Fruit fly (Drosophila melanogaster) whole organism, embryonic: ENCODE measurements around the gene CatB.
A peak's percentile ranks its signal among the peaks of the same experiment; 100 is the strongest.

Source experiments
- BtbVII ChIP-seq: fragments of 200-800 bp; sonication (Bioruptor generic); optimal IDR thresholded peaks from 3 replicates; lab custom pipeline; 2017; ENCODE audit warnings: missing biosample characterization, mild to moderate bottlenecking, missing genetic modification characterization
- CG10209 ChIP-seq: fragments of 200-800 bp; sonication (Bioruptor generic); optimal IDR thresholded peaks from 3 replicates; lab custom pipeline; 2017; ENCODE audit warnings: missing biosample characterization, mild to moderate bottlenecking, missing genetic modification characterization, missing genetic modification reagents
- CG10366 ChIP-seq: fragments of 200-800 bp; sonication (Bioruptor generic); IDR thresholded peaks from 2 replicates; pipeline ENCODE4 v1.3.6; 2022; ENCODE audit warnings: missing biosample characterization, missing genetic modification characterization
- CG10431 ChIP-seq: fragments of 200-800 bp; sonication (Bioruptor generic); optimal IDR thresholded peaks from 3 replicates; lab custom pipeline; 2018; ENCODE audit warnings: missing biosample characterization, mild to moderate bottlenecking, missing genetic modification characterization
- CG10979 ChIP-seq: fragments of 200-800 bp; sonication (Bioruptor generic); optimal IDR thresholded peaks from 2 replicates; lab custom pipeline; 2018; ENCODE audit warnings: missing biosample characterization, mild to moderate bottlenecking, missing genetic modification characterization, moderate library complexity
- CG11398 ChIP-seq: fragments of 200-800 bp; sonication (Bioruptor generic); optimal IDR thresholded peaks from 2 replicates; lab custom pipeline; 2016; ENCODE audit warnings: missing biosample characterization, missing genetic modification characterization
- CG12104 ChIP-seq: fragments of 200-800 bp; sonication (Bioruptor generic); optimal IDR thresholded peaks from 3 replicates; lab custom pipeline; 2016; ENCODE audit warnings: missing biosample characterization, missing genetic modification characterization
- CG13287 ChIP-seq: fragments of 200-800 bp; sonication (Bioruptor generic); IDR thresholded peaks from 2 replicates; pipeline ENCODE4 v1.3.6; 2022; ENCODE audit warnings: missing biosample characterization, missing genetic modification characterization; ENCODE audit not compliant: partially characterized antibody
- CG13296 ChIP-seq: fragments of 200-800 bp; sonication (Bioruptor generic); optimal IDR thresholded peaks from 3 replicates; lab custom pipeline; 2018; ENCODE audit warnings: missing biosample characterization, mild to moderate bottlenecking, missing genetic modification characterization
- CG14441 ChIP-seq: fragments of 200-800 bp; sonication (Bioruptor generic); IDR thresholded peaks from 2 replicates; pipeline ENCODE4 v1.3.6; 2022; ENCODE audit warnings: missing biosample characterization, missing genetic modification characterization
- CG14860 ChIP-seq: fragments of 200-800 bp; sonication (Bioruptor generic); IDR thresholded peaks from 3 replicates; pipeline ENCODE4 v1.3.6; 2022; ENCODE audit warnings: missing biosample characterization, missing genetic modification characterization; ENCODE audit not compliant: partially characterized antibody
- CG15269 ChIP-seq: fragments of 200-800 bp; sonication (Bioruptor generic); optimal IDR thresholded peaks from 2 replicates; lab custom pipeline; 2018; ENCODE audit warnings: missing biosample characterization, mild to moderate bottlenecking, missing genetic modification characterization, moderate library complexity
- CG2120 ChIP-seq: fragments of 200-800 bp; sonication (Bioruptor generic); optimal IDR thresholded peaks from 3 replicates; lab custom pipeline; 2016; ENCODE audit warnings: missing biosample characterization, missing genetic modification characterization
- CG2129 ChIP-seq: fragments of 200-800 bp; sonication (Bioruptor generic); IDR thresholded peaks from 2 replicates; pipeline ENCODE4 v1.3.6; 2022; ENCODE audit warnings: missing biosample characterization, missing genetic modification characterization; ENCODE audit not compliant: partially characterized antibody
- CG2875 ChIP-seq: fragments of 200-800 bp; sonication (Bioruptor generic); optimal IDR thresholded peaks from 2 replicates; lab custom pipeline; 2017; ENCODE audit warnings: missing biosample characterization, mild to moderate bottlenecking, missing genetic modification characterization, missing genetic modification reagents
- CG2889 ChIP-seq: fragments of 200-800 bp; sonication (Bioruptor generic); IDR thresholded peaks from 3 replicates; pipeline ENCODE4 v1.3.6; 2022; ENCODE audit warnings: missing biosample characterization, missing genetic modification characterization
- CG31441 ChIP-seq: fragments of 200-800 bp; sonication (Bioruptor generic); IDR thresholded peaks from 2 replicates; pipeline ENCODE4 v1.3.6; 2022; ENCODE audit warnings: missing biosample characterization, missing genetic modification characterization
- CG32767 ChIP-seq: fragments of 200-800 bp; sonication (Bioruptor generic); IDR thresholded peaks from 2 replicates; pipeline ENCODE4 v1.3.6; 2022; ENCODE audit warnings: missing biosample characterization, missing genetic modification characterization
- CG4404 ChIP-seq: fragments of 200-800 bp; sonication (Bioruptor generic); IDR thresholded peaks from 2 replicates; pipeline ENCODE4 v1.3.6; 2022; ENCODE audit warnings: missing biosample characterization, missing genetic modification characterization
- CG4854 ChIP-seq: fragments of 200-800 bp; sonication (Bioruptor generic); optimal IDR thresholded peaks from 2 replicates; lab custom pipeline; 2016; ENCODE audit warnings: missing biosample characterization, missing genetic modification characterization, inconsistent platforms
- CG5245 ChIP-seq: fragments of 200-800 bp; sonication (Bioruptor generic); optimal IDR thresholded peaks from 3 replicates; lab custom pipeline; 2016; ENCODE audit warnings: missing biosample characterization, missing genetic modification characterization
- CG6791 ChIP-seq: fragments of 200-800 bp; sonication (Bioruptor generic); IDR thresholded peaks from 3 replicates; pipeline ENCODE4 v1.3.6; 2022; ENCODE audit warnings: missing biosample characterization, missing genetic modification characterization; ENCODE audit not compliant: partially characterized antibody
- Camta ChIP-seq: fragments of 200-800 bp; sonication (Bioruptor generic); optimal IDR thresholded peaks from 2 replicates; lab custom pipeline; 2016; ENCODE audit warnings: missing biosample characterization, missing genetic modification characterization
- Dip3 ChIP-seq: fragments of 200-800 bp; sonication (Bioruptor generic); optimal IDR thresholded peaks from 3 replicates; lab custom pipeline; 2016; ENCODE audit warnings: missing biosample characterization, missing genetic modification characterization
- Eip74EF ChIP-seq, 2 experiments: fragments of 200-800 bp in 1 of 2; fragments of >200 bp in 1 of 2; sonication (Bioruptor generic) in 1 of 2; optimal IDR thresholded peaks; 2 replicates each; lab custom pipeline; 2017 to 2019; ENCODE audit warnings: missing biosample characterization in 2 of 2, missing genetic modification characterization in 2 of 2, mild to moderate bottlenecking in 1 of 2, moderate library complexity in 1 of 2
- Ets97D ChIP-seq: fragments of 200-800 bp; sonication (Bioruptor generic); optimal IDR thresholded peaks from 3 replicates; lab custom pipeline; 2016; ENCODE audit warnings: missing biosample characterization, missing genetic modification characterization
- Fer2 ChIP-seq: fragments of 200-800 bp; sonication (Bioruptor generic); optimal IDR thresholded peaks from 2 replicates; lab custom pipeline; 2018; ENCODE audit warnings: missing biosample characterization, mild to moderate bottlenecking, missing genetic modification characterization, moderate library complexity
- H2.0 ChIP-seq: fragments of 200-800 bp; sonication (Bioruptor generic); IDR thresholded peaks from 2 replicates; pipeline ENCODE4 v1.3.6; 2022; ENCODE audit warnings: missing biosample characterization, missing genetic modification characterization
- HLH3B ChIP-seq: fragments of 200-800 bp; sonication (Bioruptor generic); IDR thresholded peaks from 2 replicates; pipeline ENCODE4 v1.3.6; 2022; ENCODE audit warnings: missing biosample characterization, missing genetic modification characterization
- HLHmδ ChIP-seq: fragments of 200-800 bp; sonication (Bioruptor generic); optimal IDR thresholded peaks from 2 replicates; lab custom pipeline; 2018; ENCODE audit warnings: missing biosample characterization, mild to moderate bottlenecking, missing genetic modification characterization, moderate library complexity
- HmgZ ChIP-seq: fragments of 200-800 bp; sonication (Bioruptor generic); optimal IDR thresholded peaks from 2 replicates; lab custom pipeline; 2018; ENCODE audit warnings: missing biosample characterization, mild to moderate bottlenecking, missing genetic modification characterization
- MESR4 ChIP-seq: fragments of 200-800 bp; sonication (Bioruptor generic); optimal IDR thresholded peaks from 2 replicates; lab custom pipeline; 2018; ENCODE audit warnings: missing biosample characterization, mild to moderate bottlenecking, missing genetic modification characterization, moderate library complexity
- NFAT ChIP-seq: fragments of 200-800 bp; sonication (Bioruptor generic); IDR thresholded peaks from 2 replicates; pipeline ENCODE4 v1.3.6; 2022; ENCODE audit warnings: missing biosample characterization, missing genetic modification characterization
- Nf-YA ChIP-seq: fragments of 200-800 bp; sonication (Bioruptor generic); IDR thresholded peaks from 2 replicates; pipeline ENCODE4 v1.3.6; 2022; ENCODE audit warnings: missing biosample characterization, missing genetic modification characterization
- Taf1 ChIP-seq: fragments of 200-800 bp; sonication (Bioruptor generic); IDR thresholded peaks from 2 replicates; pipeline ENCODE4 v1.3.6; 2022; ENCODE audit warnings: missing biosample characterization, missing genetic modification characterization
- ase ChIP-seq: fragments of 200-800 bp; sonication (Bioruptor generic); IDR thresholded peaks from 3 replicates; pipeline ENCODE4 v1.3.6; 2022; ENCODE audit warnings: missing biosample characterization, missing genetic modification characterization
- crol ChIP-seq: fragments of 200-800 bp; sonication (Bioruptor generic); IDR thresholded peaks from 2 replicates; pipeline ENCODE4 v1.3.6; 2022; ENCODE audit warnings: missing biosample characterization, missing genetic modification characterization
- danr ChIP-seq: fragments of 200-800 bp; sonication (Bioruptor generic); IDR thresholded peaks from 2 replicates; pipeline ENCODE4 v1.3.6; 2022; ENCODE audit warnings: missing biosample characterization, missing genetic modification characterization
- dysf ChIP-seq: fragments of 200-800 bp; sonication (Bioruptor generic); IDR thresholded peaks from 3 replicates; pipeline ENCODE4 v1.3.6; 2022; ENCODE audit warnings: missing biosample characterization, missing genetic modification characterization
- eve ChIP-seq, 2 experiments: fragments of >200 bp; optimal IDR thresholded peaks; 2 replicates each; lab custom pipeline; 2017; ENCODE audit warnings: missing biosample characterization in 2 of 2, missing genetic modification characterization in 2 of 2
- gcm ChIP-seq: fragments of 200-800 bp; sonication (Bioruptor generic); optimal IDR thresholded peaks from 2 replicates; lab custom pipeline; 2019; ENCODE audit warnings: missing biosample characterization, mild to moderate bottlenecking, missing genetic modification characterization, moderate library complexity
- gfzf ChIP-seq: fragments of 200-800 bp; sonication (Bioruptor generic); optimal IDR thresholded peaks from 2 replicates; lab custom pipeline; 2016; ENCODE audit warnings: missing biosample characterization, mild to moderate bottlenecking, missing genetic modification characterization, moderate library complexity
- hkb ChIP-seq, 2 experiments: fragments of 200-800 bp in 1 of 2; fragments of >200 bp in 1 of 2; sonication (Bioruptor generic) in 1 of 2; IDR thresholded peaks in 1 of 2; optimal IDR thresholded peaks in 1 of 2; 2 replicates each; pipeline versions ENCODE4 v1.3.6 to Lab custom; 2017 to 2022; ENCODE audit warnings: missing biosample characterization in 1 of 2, missing genetic modification characterization in 1 of 2
- ind ChIP-seq: fragments of 200-800 bp; sonication (Bioruptor generic); optimal IDR thresholded peaks from 3 replicates; lab custom pipeline; 2016; ENCODE audit warnings: missing biosample characterization, missing genetic modification characterization
- luna ChIP-seq: fragments of 200-800 bp; sonication (Bioruptor generic); optimal IDR thresholded peaks from 2 replicates; lab custom pipeline; 2016; ENCODE audit warnings: missing biosample characterization, missing genetic modification characterization
- nerfin-2 ChIP-seq: fragments of 200-800 bp; sonication (Bioruptor generic); IDR thresholded peaks from 2 replicates; pipeline ENCODE4 v1.3.6; 2022; ENCODE audit warnings: missing biosample characterization, missing genetic modification characterization; ENCODE audit not compliant: partially characterized antibody
- p53 ChIP-seq: fragments of 200-800 bp; sonication (Bioruptor generic); optimal IDR thresholded peaks from 2 replicates; lab custom pipeline; 2016; ENCODE audit warnings: missing biosample characterization, missing genetic modification characterization
- pita ChIP-seq: fragments of 200-800 bp; sonication (Bioruptor generic); optimal IDR thresholded peaks from 2 replicates; lab custom pipeline; 2017; ENCODE audit warnings: missing biosample characterization, mild to moderate bottlenecking, missing genetic modification characterization
- pzg ChIP-seq: fragments of 200-800 bp; sonication (Bioruptor generic); optimal IDR thresholded peaks from 3 replicates; lab custom pipeline; 2018; ENCODE audit warnings: missing biosample characterization, mild to moderate bottlenecking, missing genetic modification characterization, moderate library complexity
- vfl ChIP-seq: fragments of 200-800 bp; sonication (Bioruptor generic); optimal IDR thresholded peaks from 2 replicates; lab custom pipeline; 2016; ENCODE audit warnings: missing biosample characterization, missing genetic modification characterization
- zfh1 ChIP-seq: fragments of 200-800 bp; sonication (Bioruptor generic); IDR thresholded peaks from 3 replicates; pipeline ENCODE4 v1.3.6; 2022; ENCODE audit warnings: missing biosample characterization, missing genetic modification characterization

Gene CatB

DNA sequence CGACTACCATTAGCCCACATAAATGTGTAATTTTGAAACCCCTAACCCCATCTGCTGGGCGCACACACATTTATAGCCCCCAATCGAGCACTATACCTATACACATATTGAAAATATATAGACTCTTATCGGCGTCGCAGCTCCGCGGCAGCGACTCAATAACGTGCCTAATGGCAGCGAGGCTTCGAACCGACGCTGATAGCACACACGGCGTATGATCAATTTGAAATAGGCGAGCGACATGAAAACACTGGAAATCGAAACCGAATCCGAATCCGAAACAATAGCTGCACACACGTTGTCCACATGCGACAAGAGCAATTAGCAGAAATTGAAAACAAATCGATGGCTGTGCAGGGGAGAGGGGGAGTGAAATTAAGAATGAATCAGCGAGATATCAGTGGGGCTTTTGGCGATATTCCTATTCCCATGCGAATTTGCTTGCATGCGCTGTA lies 11.1 kb upstream of the CatB start (continued):
- TF ChIP-seq CG13296 (GFP tag; lab: Kevin White, UChicago) (peak; percentile 58), pita (GFP tag; lab: Kevin White, UChicago) (no peak), CG11398 (no peak), Camta (GFP tag; lab: Kevin White, UChicago) (no peak), NFAT (GFP tag; lab: Robert Waterston, UW) (no peak), Dip3 (GFP tag; lab: Kevin White, UChicago) (no peak), CG12104 (GFP tag; lab: Kevin White, UChicago) (peak; percentile 13), BtbVII (GFP tag; lab: Kevin White, UChicago) (no peak), CG2875 (no peak), eve (GFP tag; optimal IDR thresholded peaks at IDR 0.05; lab: Kevin White, UChicago) (no peak), CG32767 (GFP tag; lab: Robert Waterston, UW) (no peak), H2.0 (GFP tag; lab: Robert Waterston, UW) (no peak), HLH3B (GFP tag; lab: Robert Waterston, UW) (no peak), HLHmδ (GFP tag; lab: Kevin White, UChicago) (no peak), gfzf (GFP tag; lab: Kevin White, UChicago) (no peak), CG2889 (no peak), CG10979 (tag; lab: Kevin White, UChicago) (no peak), HmgZ (tag; lab: Kevin White, UChicago) (peak; percentile 64), CG14441 (GFP tag; lab: Robert Waterston, UW) (0 out of 2 replicates have a peak, but pooled peaks have one; percentile 14), hkb (optimal IDR thresholded peaks at IDR 0.05; lab: Kevin White, UChicago) (no peak), hkb (GFP tag; IDR thresholded peaks at IDR 0.05; lab: Robert Waterston, UW) (no peak), zfh1 (GFP tag; lab: Robert Waterston, UW) (0 out of 3 replicates have a peak, but pooled peaks have one; percentile 45), MESR4 (GFP tag; lab: Kevin White, UChicago) (no peak), vfl (GFP tag; lab: Kevin White, UChicago) (no peak), luna (GFP tag; lab: Kevin White, UChicago) (no peak), CG13287 (GFP tag; lab: Robert Waterston, UW) (no peak), p53 (no peak), nerfin-2 (GFP tag; lab: Robert Waterston, UW) (no peak), Eip74EF (GFP tag; optimal IDR thresholded peaks at IDR 0.05; lab: Kevin White, UChicago) (no peak), crol (GFP tag; lab: Robert Waterston, UW) (no peak), danr (GFP tag; lab: Robert Waterston, UW) (0 out of 2 replicates have a peak, but pooled peaks have one; percentile 17), CG6791 (GFP tag; lab: Robert Waterston, UW) (no peak), CG5245 (GFP tag; lab: Kevin White, UChicago) (no peak), Taf1 (GFP tag; lab: Robert Waterston, UW) (no peak), CG2120 (GFP tag; lab: Kevin White, UChicago) (no peak), gcm (GFP tag; lab: Kevin White, UChicago) (peak; percentile 19), CG4854 (GFP tag; lab: Kevin White, UChicago) (no peak), CG31441 (no peak), ase (GFP tag; lab: Robert Waterston, UW) (no peak), CG10431 (GFP tag; lab: Kevin White, UChicago) (no peak), dysf (GFP tag; lab: Robert Waterston, UW) (no peak), Nf-YA (GFP tag; lab: Robert Waterston, UW) (no peak), pzg (GFP tag; lab: Kevin White, UChicago) (no peak), Ets97D (no peak), Fer2 (tag; lab: Kevin White, UChicago) (no peak), CG10209 (GFP tag; lab: Kevin White, UChicago) (no peak), CG4404 (GFP tag; lab: Robert Waterston, UW) (no peak), CG15269 (tag; lab: Kevin White, UChicago) (no peak), CG14860 (GFP tag; lab: Robert Waterston, UW) (no peak), CG2129 (GFP tag; lab: Robert Waterston, UW) (no peak), CG10366 (no peak), ind (GFP tag; lab: Kevin White, UChicago) (no peak)
